Worm (Caenorhabditis elegans) whole organism, L4/young adult: ENCODE results near the gene C16E9.2.

Experiments
- dao-5 ChIP-seq: sonication (generic microtip); optimal IDR thresholded peaks from 2 replicates; lab custom pipeline; 2016; ENCODE audit warnings: missing genotype, missing genetic modification characterization, moderate library complexity, missing compliant biosample characterization
- him-1 ChIP-seq: sonication (generic microtip); optimal IDR thresholded peaks from 2 replicates; lab custom pipeline; 2016; ENCODE audit warnings: missing genotype, missing genetic modification reagents, missing genetic modification characterization, missing compliant biosample characterization

- no peak for TF ChIP-seq him-1 (tag; lab: Kevin White, UChicago)
- TF ChIP-seq dao-5 (tag; lab: Kevin White, UChicago): no peak
These were observed 8.6 kb upstream of the C16E9.2 start for ce11 chrX:6926952-6927351.
